Worm (Caenorhabditis elegans): ENCODE results near the gene die-1.

Gene die-1

DNA sequence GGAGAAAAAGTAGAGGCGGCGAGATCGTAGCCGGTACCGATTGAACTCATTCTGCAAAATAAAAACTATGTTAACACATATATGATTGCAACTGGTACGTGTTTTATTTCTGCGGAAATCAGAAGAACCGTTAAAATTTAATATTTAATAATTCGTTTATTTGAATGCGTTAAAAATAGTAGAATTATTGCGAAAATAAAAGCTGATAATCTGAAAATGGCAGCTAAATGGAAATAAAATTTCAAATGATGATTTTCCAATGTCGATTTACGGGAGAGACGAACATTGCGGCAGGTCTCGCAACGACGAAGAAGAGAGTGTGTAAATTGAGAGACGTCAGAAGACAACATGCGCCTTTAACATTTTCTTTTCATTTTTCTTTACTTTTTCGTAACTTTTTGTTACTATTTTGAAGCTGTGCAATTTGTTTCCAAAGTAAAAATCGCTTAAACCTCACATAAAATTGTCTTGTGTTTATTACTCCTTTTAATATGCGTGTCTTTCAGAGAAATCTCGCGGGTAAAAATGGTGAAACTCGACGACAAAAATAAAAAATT is 32.2 kb upstream of the die-1 start, which contains the start of the genes pas-7 and puf-12:
Gene pas-7, minus strand, starts transcription at position 51 of the 557 bp plus-strand sequence.
Gene puf-12, plus strand, starts transcription at position 507 of the 557 bp plus-strand sequence.
- TF ChIP-seq mab-5 (tag; optimal IDR thresholded peaks at IDR 0.05) (no peak), nhr-129 (tag; optimal IDR thresholded peaks at IDR 0.05) (peak; percentile 59), unc-55 (GFP tag; optimal IDR thresholded peaks at IDR 0.05) (peak; percentile 67), crh-2 (tag; optimal IDR thresholded peaks at IDR 0.05) (no peak), ztf-11 (tag; optimal IDR thresholded peaks at IDR 0.05) (no peak), ceh-16 (tag; optimal IDR thresholded peaks at IDR 0.05) (no peak), aly-2 (tag; optimal IDR thresholded peaks at IDR 0.05) (no peak), nhr-23 (tag; optimal IDR thresholded peaks at IDR 0.05) (no peak), elt-1 (tag; optimal IDR thresholded peaks at IDR 0.05) (no peak), C34F6.9 (tag; optimal IDR thresholded peaks at IDR 0.05) (peak; percentile 65), nhr-77 (tag; optimal IDR thresholded peaks at IDR 0.05) (no peak), ZK546.5 (tag; optimal IDR thresholded peaks at IDR 0.05) (no peak), peb-1 (tag; optimal IDR thresholded peaks at IDR 0.05) (no peak), R02D3.7 (tag; optimal IDR thresholded peaks at IDR 0.05) (peak; percentile 5), skn-1 (tag; optimal IDR thresholded peaks at IDR 0.05) (peak; percentile 63), lsy-2 (tag; optimal IDR thresholded peaks at IDR 0.05) (peak in 1 of 2 experiments; percentile 77), nhr-6 (tag; optimal IDR thresholded peaks at IDR 0.05) (no peak)

DNA sequence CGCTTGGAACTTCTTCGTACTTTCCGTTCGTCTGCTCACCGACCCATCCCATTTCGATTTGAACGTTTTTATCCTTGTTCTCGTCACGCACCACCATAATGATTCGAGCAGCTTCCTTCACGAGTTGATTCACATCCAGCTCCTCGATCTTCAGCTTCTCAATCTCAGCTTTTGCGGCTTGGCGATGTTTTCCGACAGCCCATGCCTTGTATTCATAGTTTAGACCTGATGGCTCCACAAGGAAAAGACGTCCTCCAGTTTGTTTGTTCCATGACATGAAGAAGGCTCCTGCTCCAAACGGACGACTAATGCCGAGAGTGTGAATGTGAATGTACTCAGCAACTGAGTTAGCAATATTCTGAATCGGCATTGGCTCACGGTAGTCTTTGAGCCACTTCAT is 31.4 kb upstream of the die-1 start:
- no peak for TF ChIP-seq crh-2 (tag; optimal IDR thresholded peaks at IDR 0.05)
- no peak for TF ChIP-seq nhr-25 (tag; optimal IDR thresholded peaks at IDR 0.05)
- no peak for TF ChIP-seq unc-55 (GFP tag; optimal IDR thresholded peaks at IDR 0.05)
- no peak for TF ChIP-seq mbf-1 (tag; optimal IDR thresholded peaks at IDR 0.05)
- TF ChIP-seq ceh-16 (tag; optimal IDR thresholded peaks at IDR 0.05) = no peak
- no peak for TF ChIP-seq R02D3.7 (tag; optimal IDR thresholded peaks at IDR 0.05)
- TF ChIP-seq gmeb-1 (tag; optimal IDR thresholded peaks at IDR 0.05) = no peak
- no peak for TF ChIP-seq ama-1 (optimal IDR thresholded peaks at IDR 0.05)
- TF ChIP-seq unc-62 (GFP tag; optimal IDR thresholded peaks at IDR 0.05) = no peak
- TF ChIP-seq nhr-11 (tag; optimal IDR thresholded peaks at IDR 0.05) = no peak
- no peak for TF ChIP-seq lin-13 (GFP tag; optimal IDR thresholded peaks at IDR 0.05)
- TF ChIP-seq elt-3 (tag; optimal IDR thresholded peaks at IDR 0.05) = no peak
- TF ChIP-seq ztf-11 (tag; optimal IDR thresholded peaks at IDR 0.05) = no peak
- TF ChIP-seq ztf-4 (tag; optimal IDR thresholded peaks at IDR 0.05) = no peak
- TF ChIP-seq sma-3 (GFP tag; optimal IDR thresholded peaks at IDR 0.05) = no peak
- no peak for TF ChIP-seq nhr-237 (tag; optimal IDR thresholded peaks at IDR 0.05)

DNA sequence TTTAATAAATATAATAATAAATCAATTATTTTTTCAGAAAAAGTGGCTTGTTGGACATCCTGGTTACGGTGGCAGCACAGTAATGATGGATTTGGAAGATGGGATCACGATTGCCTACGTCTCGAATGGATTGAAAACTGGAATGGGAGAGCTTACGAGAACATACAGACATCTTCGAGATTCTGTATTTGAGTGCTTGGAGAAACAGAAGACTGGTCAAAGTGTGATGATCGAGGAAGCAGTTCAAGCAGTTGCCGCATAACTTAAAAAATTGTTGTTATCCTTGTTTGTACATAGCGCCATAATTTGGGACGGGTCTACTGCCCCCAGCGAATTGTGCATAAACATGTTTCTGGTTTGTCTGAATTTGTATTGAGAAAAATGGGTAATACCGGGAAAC is 30.7 kb upstream of the die-1 start:
- TF ChIP-seq lin-11 (tag; optimal IDR thresholded peaks at IDR 0.05) (no peak), Y55F3AM.14 (GFP tag; optimal IDR thresholded peaks at IDR 0.05) (no peak), unc-62 (GFP tag; optimal IDR thresholded peaks at IDR 0.05) (no peak), ztf-11 (tag; optimal IDR thresholded peaks at IDR 0.05) (no peak), sem-4 (tag; optimal IDR thresholded peaks at IDR 0.05) (no peak), unc-55 (GFP tag; optimal IDR thresholded peaks at IDR 0.05) (no peak), nhr-10 (tag; optimal IDR thresholded peaks at IDR 0.05) (no peak), nhr-77 (tag; optimal IDR thresholded peaks at IDR 0.05) (no peak), C34F6.9 (tag; optimal IDR thresholded peaks at IDR 0.05) (no peak), ztf-4 (tag; optimal IDR thresholded peaks at IDR 0.05) (no peak), gmeb-1 (tag; optimal IDR thresholded peaks at IDR 0.05) (no peak), elt-1 (tag; optimal IDR thresholded peaks at IDR 0.05) (no peak), mab-5 (tag; optimal IDR thresholded peaks at IDR 0.05) (no peak), dmd-4 (tag; optimal IDR thresholded peaks at IDR 0.05) (no peak), mbf-1 (tag; optimal IDR thresholded peaks at IDR 0.05) (no peak), mdl-1 (tag; optimal IDR thresholded peaks at IDR 0.05) (no peak), lin-39 (tag; optimal IDR thresholded peaks at IDR 0.05) (no peak), zag-1 (tag; optimal IDR thresholded peaks at IDR 0.05) (no peak), aly-2 (tag; optimal IDR thresholded peaks at IDR 0.05) (no peak), R02D3.7 (tag; optimal IDR thresholded peaks at IDR 0.05) (no peak)

DNA sequence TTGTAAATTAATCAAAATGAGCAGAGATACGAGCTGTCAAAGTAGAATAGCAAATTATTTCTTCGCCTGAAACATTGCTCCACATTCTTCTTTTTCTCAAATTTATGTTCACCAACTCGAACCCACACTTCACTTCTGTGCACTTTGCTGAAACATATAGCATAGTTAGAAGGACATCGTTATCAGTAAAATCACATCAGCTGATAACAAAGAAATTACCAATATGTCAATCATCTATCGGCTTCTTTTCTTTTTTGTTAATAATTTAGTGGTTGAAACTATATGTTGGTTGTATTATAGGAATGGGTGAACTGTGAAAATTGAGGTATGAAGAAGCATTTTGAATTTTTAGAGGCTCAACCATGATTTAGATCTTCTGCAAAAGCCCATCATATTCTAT is 27.5 kb upstream of the die-1 start:
- TF ChIP-seq fos-1 (tag; optimal IDR thresholded peaks at IDR 0.05) (peak; percentile 72), egl-27 (tag; optimal IDR thresholded peaks at IDR 0.05) (no peak)

Data from whole organism, L2 larva.